Worm (Caenorhabditis elegans) whole organism, mixed stage, embryonic: ENCODE data around the gene ocr-1.

Experiments
- bed-3 ChIP-seq: fragments of 200-800 bp; sonication (Bioruptor generic); optimal IDR thresholded peaks from 3 replicates; lab custom pipeline; 2018; ENCODE audit warnings: mild to moderate bottlenecking, missing genetic modification characterization, moderate library complexity, missing compliant biosample characterization
- blmp-1 ChIP-seq: fragments of 150-350 bp; optimal IDR thresholded peaks from 2 replicates; lab custom pipeline; 2014; ENCODE audit warnings: missing biosample characterization, missing genetic modification characterization
- ceh-39 ChIP-seq: fragments of 150-350 bp; optimal IDR thresholded peaks from 2 replicates; lab custom pipeline; 2014; ENCODE audit warnings: missing biosample characterization, missing genetic modification characterization
- ceh-43 ChIP-seq: fragments of 200-800 bp; sonication (Bioruptor generic); optimal IDR thresholded peaks from 2 replicates; lab custom pipeline; 2018; ENCODE audit warnings: mild to moderate bottlenecking, missing genetic modification characterization, moderate library complexity, missing compliant biosample characterization
- ceh-83 ChIP-seq: fragments of 200-800 bp; sonication (Bioruptor generic); optimal IDR thresholded peaks from 2 replicates; lab custom pipeline; 2018; ENCODE audit warnings: mild to moderate bottlenecking, missing genetic modification characterization, missing compliant biosample characterization
- cnd-1 ChIP-seq: fragments of 200-800 bp; sonication (Bioruptor generic); optimal IDR thresholded peaks from 2 replicates; lab custom pipeline; 2018; ENCODE audit warnings: mild to moderate bottlenecking, missing genetic modification characterization, missing compliant biosample characterization
- drap-1 ChIP-seq: fragments of 200-800 bp; sonication (Bioruptor generic); optimal IDR thresholded peaks from 3 replicates; lab custom pipeline; 2018; ENCODE audit warnings: mild to moderate bottlenecking, missing genetic modification characterization, missing compliant biosample characterization
- elt-3 ChIP-seq: fragments of 150-350 bp; optimal IDR thresholded peaks from 2 replicates; lab custom pipeline; 2014; ENCODE audit warnings: missing biosample characterization, missing genetic modification characterization
- flh-1 ChIP-seq: fragments of 200-800 bp; sonication (Bioruptor generic); optimal IDR thresholded peaks from 2 replicates; lab custom pipeline; 2018; ENCODE audit warnings: mild to moderate bottlenecking, missing genetic modification characterization, moderate library complexity, missing compliant biosample characterization
- lin-13 ChIP-seq: fragments of 150-350 bp; optimal IDR thresholded peaks from 2 replicates; lab custom pipeline; 2014; ENCODE audit warnings: missing biosample characterization, missing genetic modification characterization
- lin-32 ChIP-seq: fragments of 200-800 bp; sonication (Bioruptor generic); optimal IDR thresholded peaks from 2 replicates; lab custom pipeline; 2018; ENCODE audit warnings: mild to moderate bottlenecking, missing genetic modification characterization, missing compliant biosample characterization
- lsy-2 ChIP-seq: fragments of 150-350 bp; optimal IDR thresholded peaks from 2 replicates; lab custom pipeline; 2014; ENCODE audit warnings: missing biosample characterization, missing genetic modification characterization
- mab-5 ChIP-seq: fragments of 150-350 bp; optimal IDR thresholded peaks from 2 replicates; lab custom pipeline; 2014; ENCODE audit warnings: missing biosample characterization, missing genetic modification characterization
- mls-2 ChIP-seq: sonication (generic microtip); optimal IDR thresholded peaks from 2 replicates; lab custom pipeline; 2016; ENCODE audit warnings: mild to moderate bottlenecking, missing genetic modification characterization, moderate library complexity, missing compliant biosample characterization
- nhr-12 ChIP-seq: fragments of 150-350 bp; optimal IDR thresholded peaks from 2 replicates; lab custom pipeline; 2014; ENCODE audit warnings: missing biosample characterization, missing genetic modification characterization
- nhr-2 ChIP-seq: fragments of 150-350 bp; optimal IDR thresholded peaks from 2 replicates; lab custom pipeline; 2014; ENCODE audit warnings: missing biosample characterization, missing genetic modification characterization
- nhr-237 ChIP-seq: fragments of 150-350 bp; optimal IDR thresholded peaks from 2 replicates; lab custom pipeline; 2014; ENCODE audit warnings: missing biosample characterization, missing genetic modification characterization
- nhr-28 ChIP-seq: fragments of 150-350 bp; optimal IDR thresholded peaks from 2 replicates; lab custom pipeline; 2014; ENCODE audit warnings: missing biosample characterization, missing genetic modification characterization
- pha-4 ChIP-seq: fragments of 150-350 bp; optimal IDR thresholded peaks from 2 replicates; lab custom pipeline; 2018; ENCODE audit warnings: missing biosample characterization, missing genetic modification reagents, missing genetic modification characterization
- sem-2 ChIP-seq: fragments of 200-800 bp; sonication (Bioruptor generic); optimal IDR thresholded peaks from 2 replicates; lab custom pipeline; 2018; ENCODE audit warnings: mild to moderate bottlenecking, missing genetic modification characterization, missing compliant biosample characterization
- snpc-4 ChIP-seq: fragments of 150-350 bp; optimal IDR thresholded peaks from 2 replicates; lab custom pipeline; 2014; ENCODE audit warnings: missing biosample characterization, missing genetic modification characterization
- sptf-1 ChIP-seq: sonication (generic microtip); optimal IDR thresholded peaks from 2 replicates; lab custom pipeline; 2017; ENCODE audit warnings: mild to moderate bottlenecking, missing genetic modification characterization, moderate library complexity, missing compliant biosample characterization
- tbx-8 ChIP-seq: fragments of 200-800 bp; sonication (Bioruptor generic); optimal IDR thresholded peaks from 2 replicates; lab custom pipeline; 2018; ENCODE audit warnings: mild to moderate bottlenecking, missing genetic modification characterization, moderate library complexity, missing compliant biosample characterization
- unc-120 ChIP-seq: sonication (generic microtip); optimal IDR thresholded peaks from 2 replicates; lab custom pipeline; 2017; ENCODE audit warnings: missing genetic modification characterization, missing compliant biosample characterization; ENCODE audit not compliant: poor library complexity, severe bottlenecking
- unc-39 ChIP-seq: fragments of 150-350 bp; optimal IDR thresholded peaks from 2 replicates; lab custom pipeline; 2014; ENCODE audit warnings: missing biosample characterization, missing genetic modification characterization
- unc-62 ChIP-seq: fragments of 150-350 bp; optimal IDR thresholded peaks from 2 replicates; lab custom pipeline; 2014; ENCODE audit warnings: missing biosample characterization, missing genetic modification reagents, missing genetic modification characterization
- zip-8 ChIP-seq: fragments of 150-350 bp; optimal IDR thresholded peaks from 2 replicates; lab custom pipeline; 2014; ENCODE audit warnings: missing biosample characterization, missing genetic modification characterization
- ztf-11 ChIP-seq: fragments of 150-350 bp; optimal IDR thresholded peaks from 2 replicates; lab custom pipeline; 2014; ENCODE audit warnings: missing biosample characterization, missing genetic modification characterization

Gene ocr-1

ce11 chrV:10771390-10771789 lies 7.2 kb downstream of the ocr-1 start, which contains the start of gene D1054.3:
Gene D1054.3, plus strand, starts transcription at chrV:10771451.
- TF ChIP-seq ceh-43 (GFP tag; lab: Kevin White, UChicago) (no peak), bed-3 (GFP tag; lab: Kevin White, UChicago) (no peak), lsy-2 (tag; lab: Kevin White, UChicago) (no peak), elt-3 (no peak), drap-1 (GFP tag; lab: Kevin White, UChicago) (no peak), ceh-83 (no peak), zip-8 (tag; lab: Kevin White, UChicago) (no peak), nhr-28 (tag; lab: Kevin White, UChicago) (no peak)

ce11 chrV:10773216-10773615 lies 9.1 kb downstream of the ocr-1 start:
- TF ChIP-seq unc-120 (tag; lab: Kevin White, UChicago) (no peak), lsy-2 (tag; lab: Kevin White, UChicago) (no peak), pha-4 (tag; lab: Kevin White, UChicago) (no peak)

- TF ChIP-seq mls-2, result no peak
- no peak for TF ChIP-seq lin-32 (GFP tag; lab: Kevin White, UChicago)
- no peak for TF ChIP-seq mab-5 (tag; lab: Kevin White, UChicago)
- no peak for TF ChIP-seq blmp-1 (tag; lab: Kevin White, UChicago)
- TF ChIP-seq drap-1 (GFP tag; lab: Kevin White, UChicago), result no peak
- TF ChIP-seq nhr-237 (tag; lab: Kevin White, UChicago), result no peak
- TF ChIP-seq tbx-8, result no peak
- no peak for TF ChIP-seq unc-62
- TF ChIP-seq nhr-12 (tag; lab: Kevin White, UChicago), result no peak
- TF ChIP-seq elt-3, result no peak
- TF ChIP-seq unc-120 (tag; lab: Kevin White, UChicago), result no peak
- TF ChIP-seq pha-4 (tag; lab: Kevin White, UChicago), result no peak
- TF ChIP-seq snpc-4 (tag; lab: Kevin White, UChicago), result no peak
- no peak for TF ChIP-seq unc-39 (tag; lab: Kevin White, UChicago)
- no peak for TF ChIP-seq cnd-1
- no peak for TF ChIP-seq ztf-11 (tag; lab: Kevin White, UChicago)
- no peak for TF ChIP-seq ceh-39 (tag; lab: Kevin White, UChicago)
Measured at ce11 chrV:10776528-10777055, 12.4 kb downstream of the ocr-1 start, which contains the start of gene D1054.5. Gene D1054.5, minus strand, starts transcription at chrV:10776578.

- TF ChIP-seq unc-62 (no peak), blmp-1 (tag; lab: Kevin White, UChicago) (no peak)
- TF ChIP-seq, all 35 proteins: peak for 0
Measured at ce11 chrV:10784011-10784410, 19.8 kb downstream of the ocr-1 start, which contains the start of gene D1054.8. Gene D1054.8, plus strand, starts transcription at chrV:10784311.

ce11 chrV:10790921-10791320 lies 26.8 kb downstream of the ocr-1 start, which contains the start of gene D1054.9:
Gene D1054.9, minus strand, starts transcription at chrV:10791057.
- TF ChIP-seq snpc-4 (tag; lab: Kevin White, UChicago) (no peak), cnd-1 (no peak), zip-8 (tag; lab: Kevin White, UChicago) (no peak), pha-4 (tag; lab: Kevin White, UChicago) (no peak), flh-1 (no peak), unc-62 (no peak), sem-2 (GFP tag; lab: Kevin White, UChicago) (no peak), ceh-83 (no peak), blmp-1 (tag; lab: Kevin White, UChicago) (no peak), mls-2 (no peak), elt-3 (no peak), ceh-43 (GFP tag; lab: Kevin White, UChicago) (no peak), ceh-39 (tag; lab: Kevin White, UChicago) (no peak), bed-3 (GFP tag; lab: Kevin White, UChicago) (no peak), unc-39 (tag; lab: Kevin White, UChicago) (no peak), sptf-1 (tag; lab: Kevin White, UChicago) (no peak), ztf-11 (tag; lab: Kevin White, UChicago) (no peak), nhr-2 (tag; lab: Kevin White, UChicago) (no peak)
- TF ChIP-seq, all 35 proteins: peak for 0

- TF ChIP-seq flh-1 (no peak), zip-8 (tag; lab: Kevin White, UChicago) (no peak), lin-13 (tag; lab: Kevin White, UChicago) (no peak), sptf-1 (tag; lab: Kevin White, UChicago) (no peak), lsy-2 (tag; lab: Kevin White, UChicago) (no peak), ceh-39 (tag; lab: Kevin White, UChicago) (no peak)
- TF ChIP-seq, all 35 proteins: peak for 0
Measured at ce11 chrV:10792775-10793174, 28.6 kb downstream of the ocr-1 start, which contains the start of gene D1054.10. Gene D1054.10, minus strand, starts transcription at chrV:10792875.
